Fruit fly (Drosophila melanogaster) whole organism, embryonic: ENCODE measurements around the gene Sec15.
A peak's percentile ranks its signal among the peaks of the same experiment; 100 is the strongest.

Experiments used
- Abd-B ChIP-seq: fragments of 200-800 bp; sonication (Bioruptor generic); optimal IDR thresholded peaks from 2 replicates; lab custom pipeline; 2018; ENCODE audit warnings: missing biosample characterization, mild to moderate bottlenecking, missing genetic modification characterization, moderate library complexity
- Bteb2 ChIP-seq: fragments of 200-800 bp; sonication (Bioruptor generic); optimal IDR thresholded peaks from 2 replicates; lab custom pipeline; 2016; ENCODE audit warnings: missing biosample characterization, missing genetic modification characterization
- C15 ChIP-seq: fragments of 200-800 bp; sonication (Bioruptor generic); IDR thresholded peaks from 3 replicates; pipeline ENCODE4 v1.3.6; 2022; ENCODE audit warnings: missing biosample characterization, missing genetic modification characterization
- CG12104 ChIP-seq: fragments of 200-800 bp; sonication (Bioruptor generic); optimal IDR thresholded peaks from 3 replicates; lab custom pipeline; 2016; ENCODE audit warnings: missing biosample characterization, missing genetic modification characterization
- CG17328 ChIP-seq: fragments of 200-800 bp; sonication (Bioruptor generic); IDR thresholded peaks from 2 replicates; pipeline ENCODE4 v1.3.6; 2022; ENCODE audit warnings: missing biosample characterization, missing genetic modification characterization
- CG32532 ChIP-seq: fragments of 200-800 bp; sonication (Bioruptor generic); IDR thresholded peaks from 2 replicates; pipeline ENCODE4 v1.3.6; 2022; ENCODE audit warnings: missing biosample characterization, missing genetic modification characterization
- CG3407 ChIP-seq: fragments of 200-800 bp; sonication (Bioruptor generic); optimal IDR thresholded peaks from 2 replicates; lab custom pipeline; 2018; ENCODE audit warnings: missing biosample characterization, mild to moderate bottlenecking, missing genetic modification characterization
- CG34376 ChIP-seq: fragments of 200-800 bp; sonication (Bioruptor generic); optimal IDR thresholded peaks from 2 replicates; lab custom pipeline; 2018; ENCODE audit warnings: missing biosample characterization, mild to moderate bottlenecking, missing genetic modification characterization
- CG34422 ChIP-seq: fragments of 200-800 bp; sonication (Bioruptor generic); IDR thresholded peaks from 3 replicates; pipeline ENCODE4 v1.3.6; 2022; ENCODE audit warnings: missing biosample characterization, missing genetic modification characterization
- CG4360 ChIP-seq: fragments of 200-800 bp; sonication (Bioruptor generic); IDR thresholded peaks from 2 replicates; pipeline ENCODE4 v1.3.6; 2022; ENCODE audit warnings: missing biosample characterization, missing genetic modification characterization
- CG4854 ChIP-seq: fragments of 200-800 bp; sonication (Bioruptor generic); optimal IDR thresholded peaks from 2 replicates; lab custom pipeline; 2016; ENCODE audit warnings: missing biosample characterization, missing genetic modification characterization, inconsistent platforms
- CG6683 ChIP-seq: fragments of 200-800 bp; sonication (Bioruptor generic); optimal IDR thresholded peaks from 2 replicates; lab custom pipeline; 2017; ENCODE audit warnings: missing biosample characterization, mild to moderate bottlenecking, missing genetic modification characterization, missing genetic modification reagents
- CG7786 ChIP-seq: fragments of 200-800 bp; sonication (Bioruptor generic); optimal IDR thresholded peaks from 2 replicates; lab custom pipeline; 2016; ENCODE audit warnings: missing biosample characterization, missing genetic modification characterization
- CG8944 ChIP-seq: fragments of 200-800 bp; sonication (Bioruptor generic); optimal IDR thresholded peaks from 3 replicates; lab custom pipeline; 2016; ENCODE audit warnings: missing biosample characterization, missing genetic modification characterization
- CG9215 ChIP-seq: fragments of 200-800 bp; sonication (Bioruptor generic); IDR thresholded peaks from 2 replicates; pipeline ENCODE4 v1.3.6; 2022; ENCODE audit warnings: missing biosample characterization, missing genetic modification characterization
- CG9727 ChIP-seq: fragments of 200-800 bp; sonication (Bioruptor generic); optimal IDR thresholded peaks from 3 replicates; lab custom pipeline; 2017; ENCODE audit warnings: missing biosample characterization, mild to moderate bottlenecking, missing genetic modification characterization
- Dad ChIP-seq: fragments of 200-800 bp; sonication (Bioruptor generic); optimal IDR thresholded peaks from 3 replicates; lab custom pipeline; 2016; ENCODE audit warnings: missing biosample characterization, missing genetic modification characterization
- Doc2 ChIP-seq: fragments of 200-800 bp; sonication (Bioruptor generic); IDR thresholded peaks from 2 replicates; pipeline ENCODE4 v1.3.6; 2022; ENCODE audit warnings: missing biosample characterization, missing genetic modification characterization
- E2f1 ChIP-seq: fragments of 200-800 bp; sonication (Bioruptor generic); IDR thresholded peaks from 2 replicates; pipeline ENCODE4 v1.3.6; 2022; ENCODE audit warnings: missing biosample characterization, missing genetic modification characterization
- Fer2 ChIP-seq: fragments of 200-800 bp; sonication (Bioruptor generic); optimal IDR thresholded peaks from 2 replicates; lab custom pipeline; 2018; ENCODE audit warnings: missing biosample characterization, mild to moderate bottlenecking, missing genetic modification characterization, moderate library complexity
- HLH4C ChIP-seq: fragments of 200-800 bp; sonication (Bioruptor generic); IDR thresholded peaks from 3 replicates; pipeline ENCODE4 v1.3.6; 2022; ENCODE audit warnings: missing biosample characterization, missing genetic modification characterization; ENCODE audit not compliant: partially characterized antibody
- Hr39 ChIP-seq: fragments of >200 bp; optimal IDR thresholded peaks from 2 replicates; lab custom pipeline; 2017
- Hr78 ChIP-seq, 2 experiments: fragments of 200-800 bp in 1 of 2; fragments of >200 bp in 1 of 2; sonication (Bioruptor generic) in 1 of 2; optimal IDR thresholded peaks; 2 replicates each; lab custom pipeline; 2017 to 2019; ENCODE audit warnings: missing biosample characterization in 2 of 2, missing genetic modification characterization in 2 of 2, mild to moderate bottlenecking in 1 of 2, moderate library complexity in 1 of 2
- Kr ChIP-seq: fragments of 200-800 bp; sonication (Bioruptor generic); optimal IDR thresholded peaks from 2 replicates; lab custom pipeline; 2017; ENCODE audit warnings: missing biosample characterization, mild to moderate bottlenecking, missing genetic modification characterization
- MTF-1 ChIP-seq: fragments of 200-800 bp; sonication (Bioruptor generic); optimal IDR thresholded peaks from 2 replicates; lab custom pipeline; 2018; ENCODE audit warnings: missing biosample characterization, mild to moderate bottlenecking, missing genetic modification characterization, borderline replicate concordance
- Mes4 ChIP-seq: fragments of 200-800 bp; sonication (Bioruptor generic); optimal IDR thresholded peaks from 2 replicates; lab custom pipeline; 2016; ENCODE audit warnings: missing biosample characterization, missing genetic modification characterization
- Nf-YA ChIP-seq: fragments of 200-800 bp; sonication (Bioruptor generic); IDR thresholded peaks from 2 replicates; pipeline ENCODE4 v1.3.6; 2022; ENCODE audit warnings: missing biosample characterization, missing genetic modification characterization
- Nf-YC ChIP-seq: fragments of 200-800 bp; optimal IDR thresholded peaks from 3 replicates; lab custom pipeline; 2019; ENCODE audit warnings: missing biosample characterization, mild to moderate bottlenecking, missing genetic modification characterization, moderate library complexity
- Rfx ChIP-seq: fragments of 200-800 bp; sonication (Bioruptor generic); IDR thresholded peaks from 2 replicates; pipeline ENCODE4 v1.3.6; 2022; ENCODE audit warnings: missing biosample characterization, missing genetic modification characterization
- Sin3A ChIP-seq: fragments of >200 bp; optimal IDR thresholded peaks from 2 replicates; lab custom pipeline; 2018
- Sox102F ChIP-seq: fragments of 200-800 bp; sonication (Bioruptor generic); optimal IDR thresholded peaks from 2 replicates; lab custom pipeline; 2018; ENCODE audit warnings: missing biosample characterization, mild to moderate bottlenecking, missing genetic modification characterization, moderate library complexity
- Vsx1 ChIP-seq: fragments of 200-800 bp; sonication (Bioruptor generic); optimal IDR thresholded peaks from 2 replicates; lab custom pipeline; 2017; ENCODE audit warnings: missing biosample characterization, mild to moderate bottlenecking, missing genetic modification characterization, missing genetic modification reagents
- cg ChIP-seq: fragments of 200-800 bp; sonication (Bioruptor generic); optimal IDR thresholded peaks from 3 replicates; lab custom pipeline; 2019; ENCODE audit warnings: missing biosample characterization, mild to moderate bottlenecking, missing genetic modification characterization, moderate library complexity
- corto ChIP-seq: fragments of 200-800 bp; sonication (Bioruptor generic); optimal IDR thresholded peaks from 2 replicates; lab custom pipeline; 2016; ENCODE audit warnings: missing biosample characterization, mild to moderate bottlenecking, missing genetic modification characterization, moderate library complexity
- crp ChIP-seq, 2 experiments: fragments of 200-800 bp; sonication (Bioruptor generic); optimal IDR thresholded peaks; 2 replicates in 1 of 2; 3 replicates in 1 of 2; lab custom pipeline; 2017; ENCODE audit warnings: missing biosample characterization in 2 of 2, missing genetic modification characterization in 2 of 2, mild to moderate bottlenecking in 1 of 2, moderate library complexity in 1 of 2
- disco-r ChIP-seq: fragments of 200-800 bp; sonication (Bioruptor generic); optimal IDR thresholded peaks from 2 replicates; lab custom pipeline; 2016; ENCODE audit warnings: missing biosample characterization, missing genetic modification characterization
- esg ChIP-seq: fragments of 200-800 bp; sonication (Bioruptor generic); conservative IDR thresholded peaks from 2 replicates; pipeline ENCODE4 v1.3.6; 2022; ENCODE audit warnings: missing biosample characterization, missing genetic modification characterization
- exex ChIP-seq: fragments of 200-800 bp; sonication (Bioruptor generic); optimal IDR thresholded peaks from 4 replicates; lab custom pipeline; 2018; ENCODE audit warnings: missing biosample characterization, mild to moderate bottlenecking, missing genetic modification characterization, moderate library complexity
- eyg ChIP-seq: fragments of 200-800 bp; sonication (Bioruptor generic); optimal IDR thresholded peaks from 3 replicates; lab custom pipeline; 2016; ENCODE audit warnings: missing biosample characterization, missing genetic modification characterization
- insv ChIP-seq, 2 experiments: fragments of 200-800 bp; sonication (Bioruptor generic); optimal IDR thresholded peaks; 3 replicates each; lab custom pipeline; 2016 to 2018; ENCODE audit warnings: missing biosample characterization in 2 of 2, missing genetic modification characterization in 2 of 2
- kni ChIP-seq: fragments of 200-800 bp; sonication (Bioruptor generic); optimal IDR thresholded peaks from 3 replicates; lab custom pipeline; 2017; ENCODE audit warnings: mild to moderate bottlenecking, missing biosample characterization, missing genetic modification reagents, missing genetic modification characterization
- lov ChIP-seq, 2 experiments: fragments of 200-800 bp in 1 of 2; fragments of >200 bp in 1 of 2; sonication (Bioruptor generic) in 1 of 2; IDR thresholded peaks in 1 of 2; optimal IDR thresholded peaks in 1 of 2; 2 replicates in 1 of 2; 3 replicates in 1 of 2; pipeline versions ENCODE4 v1.3.6 to Lab custom; 2017 to 2022; ENCODE audit warnings: missing biosample characterization in 1 of 2, missing genetic modification characterization in 1 of 2
- nau ChIP-seq: fragments of 200-800 bp; sonication (Bioruptor generic); optimal IDR thresholded peaks from 3 replicates; lab custom pipeline; 2017; ENCODE audit warnings: missing biosample characterization, mild to moderate bottlenecking, missing genetic modification characterization, missing genetic modification reagents
- nom ChIP-seq: fragments of 200-800 bp; sonication (Bioruptor generic); optimal IDR thresholded peaks from 2 replicates; lab custom pipeline; 2017; ENCODE audit warnings: missing biosample characterization, missing genetic modification characterization, mild to moderate bottlenecking, moderate library complexity, missing genetic modification reagents
- p53 ChIP-seq: fragments of 200-800 bp; sonication (Bioruptor generic); optimal IDR thresholded peaks from 2 replicates; lab custom pipeline; 2016; ENCODE audit warnings: missing biosample characterization, missing genetic modification characterization
- pros ChIP-seq: fragments of 200-800 bp; sonication (Bioruptor generic); optimal IDR thresholded peaks from 3 replicates; lab custom pipeline; 2019; ENCODE audit warnings: missing biosample characterization, mild to moderate bottlenecking, missing genetic modification characterization, moderate library complexity
- sug ChIP-seq: fragments of 200-800 bp; optimal IDR thresholded peaks from 2 replicates; lab custom pipeline; 2019; ENCODE audit warnings: missing biosample characterization, mild to moderate bottlenecking, missing genetic modification characterization, moderate library complexity
- vvl ChIP-seq: fragments of 200-800 bp; sonication (Bioruptor generic); IDR thresholded peaks from 2 replicates; pipeline ENCODE4 v1.3.6; 2022; ENCODE audit warnings: missing biosample characterization, missing genetic modification characterization
- zf30C ChIP-seq: fragments of 200-800 bp; sonication (Bioruptor generic); optimal IDR thresholded peaks from 3 replicates; lab custom pipeline; 2018; ENCODE audit warnings: missing biosample characterization, mild to moderate bottlenecking, missing genetic modification characterization

Gene Sec15

DNA sequence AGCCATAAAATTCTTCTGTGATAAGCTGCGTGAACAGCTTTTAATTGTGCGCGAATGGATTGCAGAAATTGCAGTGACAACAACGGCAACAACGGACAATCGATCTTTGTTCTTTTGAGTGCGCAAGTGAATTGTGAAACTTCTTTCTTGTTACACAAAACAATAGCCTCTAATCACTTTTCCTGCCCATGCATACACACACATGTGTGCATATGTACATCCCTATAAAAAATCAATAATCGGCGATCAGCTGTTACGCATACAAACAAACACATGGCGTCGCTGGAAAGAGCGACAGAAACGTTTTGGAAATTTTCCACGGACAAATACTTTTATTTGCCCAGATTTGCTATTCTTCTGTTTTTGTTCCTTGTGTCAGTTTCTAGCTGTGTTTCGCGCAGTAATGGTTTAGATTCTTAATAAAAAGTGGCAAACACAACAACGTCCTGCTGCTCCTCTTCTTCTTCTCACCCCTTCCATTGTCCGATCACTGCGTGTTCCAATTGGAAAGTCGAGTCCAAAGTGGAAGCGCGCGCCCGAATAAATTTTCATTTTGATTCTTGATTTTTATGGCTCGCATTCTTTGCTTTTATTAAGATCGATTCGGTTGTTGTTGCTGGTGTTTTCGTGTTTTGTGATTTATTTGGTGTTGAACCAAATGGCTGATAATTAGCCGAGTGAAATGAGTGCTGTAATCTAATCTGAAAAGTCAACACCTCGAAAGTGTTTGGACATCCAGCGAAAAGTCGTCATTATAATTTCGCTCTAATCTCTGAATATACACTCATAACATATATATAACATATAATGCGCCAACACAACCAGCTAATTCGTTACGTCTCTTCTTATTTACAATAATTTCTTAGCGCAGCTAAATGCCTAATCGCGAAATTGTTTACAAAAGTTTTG lies 49.1 kb upstream of the Sec15 start (continued):
- no peak for TF ChIP-seq pros
- no peak for TF ChIP-seq Doc2 (GFP tag; lab: Robert Waterston, UW)
- no peak for TF ChIP-seq Fer2 (tag; lab: Kevin White, UChicago)
- no peak for TF ChIP-seq CG9727 (GFP tag; lab: Kevin White, UChicago)
- no peak for TF ChIP-seq C15
- TF ChIP-seq exex (tag; lab: Kevin White, UChicago), result peak; percentile 84
- no peak for TF ChIP-seq CG32532
- no peak for TF ChIP-seq Nf-YC (tag; lab: Kevin White, UChicago)
- no peak for TF ChIP-seq CG4360 (GFP tag; lab: Robert Waterston, UW)
- TF ChIP-seq Kr, result no peak
- peak; percentile 29 for TF ChIP-seq sug
- TF ChIP-seq nau, result peak; percentile 2
- TF ChIP-seq corto (GFP tag; lab: Kevin White, UChicago), result peak; percentile 2
- no peak for TF ChIP-seq CG6683 (GFP tag; lab: Kevin White, UChicago)
- no peak for TF ChIP-seq lov (optimal IDR thresholded peaks at IDR 0.05; lab: Kevin White, UChicago)
- TF ChIP-seq lov (GFP tag; IDR thresholded peaks at IDR 0.05; lab: Robert Waterston, UW), result no peak
- peak in 1 of 2 experiments; percentile 73 for TF ChIP-seq crp (GFP tag; optimal IDR thresholded peaks at IDR 0.05; lab: Kevin White, UChicago)
- TF ChIP-seq CG17328, result no peak
- no peak for TF ChIP-seq HLH4C (GFP tag; lab: Robert Waterston, UW)
- peak; percentile 79 for TF ChIP-seq Vsx1 (GFP tag; lab: Kevin White, UChicago)
- no peak for TF ChIP-seq Nf-YA
- no peak for TF ChIP-seq Mes4 (GFP tag; lab: Kevin White, UChicago)
- peak; percentile 14 for TF ChIP-seq nom (GFP tag; lab: Kevin White, UChicago)
- TF ChIP-seq Hr39, result no peak
- no peak for TF ChIP-seq Abd-B (GFP tag; lab: Kevin White, UChicago)
- no peak for TF ChIP-seq p53
- TF ChIP-seq esg (GFP tag; lab: Robert Waterston, UW), result no peak
- TF ChIP-seq CG9215 (GFP tag; lab: Robert Waterston, UW), result no peak
- TF ChIP-seq CG7786 (GFP tag; lab: Kevin White, UChicago), result no peak
- no peak for TF ChIP-seq Sox102F (GFP tag; lab: Kevin White, UChicago)
- TF ChIP-seq CG3407, result no peak
- no peak for TF ChIP-seq vvl (GFP tag; lab: Robert Waterston, UW)
- TF ChIP-seq CG8944 (GFP tag; lab: Kevin White, UChicago), result no peak
- TF ChIP-seq Hr78 (GFP tag; optimal IDR thresholded peaks at IDR 0.05; lab: Kevin White, UChicago), result no peak
- TF ChIP-seq insv (GFP tag; optimal IDR thresholded peaks at IDR 0.05; lab: Kevin White, UChicago), result peak in 1 of 2 experiments; percentile 82
- no peak for TF ChIP-seq Rfx (GFP tag; lab: Robert Waterston, UW)
- TF ChIP-seq Dad (GFP tag; lab: Kevin White, UChicago), result no peak
- TF ChIP-seq eyg (GFP tag; lab: Kevin White, UChicago), result no peak
- TF ChIP-seq Bteb2 (GFP tag; lab: Kevin White, UChicago), result no peak
- no peak for TF ChIP-seq disco-r (GFP tag; lab: Kevin White, UChicago)
- peak; percentile 79 for TF ChIP-seq cg (GFP tag; lab: Kevin White, UChicago)
- no peak for TF ChIP-seq CG4854 (GFP tag; lab: Kevin White, UChicago)
- no peak for TF ChIP-seq zf30C
- TF ChIP-seq CG34376 (GFP tag; lab: Kevin White, UChicago), result peak; percentile 30
- TF ChIP-seq kni (GFP tag; lab: Kevin White, UChicago), result peak; percentile 60
- TF ChIP-seq CG12104, result no peak
- TF ChIP-seq CG34422 (GFP tag; lab: Robert Waterston, UW), result 0 out of 3 replicates have a peak, but pooled peaks have one; percentile 18
- TF ChIP-seq MTF-1, result no peak
- TF ChIP-seq Sin3A (lab: Kevin White, UChicago), result no peak
- TF ChIP-seq E2f1, result no peak
